Fruit fly (Drosophila melanogaster) whole organism, prepupa: ENCODE measurements around the gene CG43774.

Experiments used
- CG10631 ChIP-seq: fragments of 200-800 bp; sonication (Bioruptor generic); optimal IDR thresholded peaks from 2 replicates; lab custom pipeline; 2016; ENCODE audit warnings: missing biosample characterization, missing genetic modification characterization
- CG10669 ChIP-seq: fragments of 200-800 bp; sonication (Bioruptor generic); optimal IDR thresholded peaks from 3 replicates; lab custom pipeline; 2018; ENCODE audit warnings: missing biosample characterization, mild to moderate bottlenecking, missing genetic modification characterization, moderate library complexity
- CG11294 ChIP-seq: fragments of 200-800 bp; sonication (Bioruptor generic); IDR thresholded peaks from 2 replicates; pipeline ENCODE4 v1.3.6; 2022; ENCODE audit warnings: missing biosample characterization, missing genetic modification characterization
- CG1621 ChIP-seq: fragments of 200-800 bp; sonication (Bioruptor generic); optimal IDR thresholded peaks from 3 replicates; lab custom pipeline; 2018; ENCODE audit warnings: missing biosample characterization, mild to moderate bottlenecking, missing genetic modification characterization
- CG16779 ChIP-seq: fragments of 200-800 bp; sonication (Bioruptor generic); optimal IDR thresholded peaks from 3 replicates; lab custom pipeline; 2017; ENCODE audit warnings: missing biosample characterization, mild to moderate bottlenecking, missing genetic modification characterization
- CG3032 ChIP-seq: fragments of 200-800 bp; optimal IDR thresholded peaks from 2 replicates; lab custom pipeline; 2019; ENCODE audit warnings: missing biosample characterization, mild to moderate bottlenecking, missing genetic modification characterization, moderate library complexity
- CG31627 ChIP-seq: fragments of 200-800 bp; sonication (Bioruptor generic); optimal IDR thresholded peaks from 3 replicates; lab custom pipeline; 2016; ENCODE audit warnings: missing biosample characterization, missing genetic modification characterization
- CG32006 ChIP-seq: fragments of 200-800 bp; sonication (Bioruptor generic); optimal IDR thresholded peaks from 3 replicates; lab custom pipeline; 2017; ENCODE audit warnings: missing biosample characterization, mild to moderate bottlenecking, missing genetic modification characterization
- CG34406 ChIP-seq: fragments of 200-800 bp; sonication (Bioruptor generic); optimal IDR thresholded peaks from 3 replicates; lab custom pipeline; 2016; ENCODE audit warnings: missing biosample characterization, missing genetic modification characterization
- CG3919 ChIP-seq: fragments of 200-800 bp; sonication (Bioruptor generic); optimal IDR thresholded peaks from 3 replicates; lab custom pipeline; 2016; ENCODE audit warnings: missing biosample characterization, missing genetic modification characterization
- CG4318 ChIP-seq: fragments of 200-800 bp; sonication (Bioruptor generic); optimal IDR thresholded peaks from 3 replicates; lab custom pipeline; 2017; ENCODE audit warnings: missing biosample characterization, mild to moderate bottlenecking, missing genetic modification characterization
- CG6163 ChIP-seq: fragments of 200-800 bp; sonication (Bioruptor generic); IDR thresholded peaks from 3 replicates; pipeline ENCODE4 v1.3.6; 2022; ENCODE audit warnings: missing biosample characterization, missing genetic modification characterization
- CG6276 ChIP-seq: fragments of 200-800 bp; sonication (Bioruptor generic); optimal IDR thresholded peaks from 2 replicates; lab custom pipeline; 2017; ENCODE audit warnings: missing biosample characterization, mild to moderate bottlenecking, missing genetic modification characterization
- CG6854 ChIP-seq: fragments of 200-800 bp; sonication (Bioruptor generic); optimal IDR thresholded peaks from 2 replicates; lab custom pipeline; 2017; ENCODE audit warnings: missing biosample characterization, mild to moderate bottlenecking, missing genetic modification characterization
- CG7368 ChIP-seq: fragments of 200-800 bp; sonication (Bioruptor generic); optimal IDR thresholded peaks from 3 replicates; lab custom pipeline; 2016; ENCODE audit warnings: missing biosample characterization, missing genetic modification characterization
- CG8119 ChIP-seq: fragments of 200-800 bp; sonication (Bioruptor generic); IDR thresholded peaks from 3 replicates; pipeline ENCODE4 v1.3.6; 2022; ENCODE audit warnings: missing biosample characterization, missing genetic modification characterization
- CG8319 ChIP-seq: fragments of 200-800 bp; sonication (Bioruptor generic); optimal IDR thresholded peaks from 3 replicates; lab custom pipeline; 2016; ENCODE audit warnings: missing biosample characterization, missing genetic modification characterization
- CG8632 ChIP-seq: fragments of 200-800 bp; sonication (Bioruptor generic); optimal IDR thresholded peaks from 3 replicates; lab custom pipeline; 2016; ENCODE audit warnings: missing biosample characterization, missing genetic modification characterization
- CG9139 ChIP-seq: fragments of 200-800 bp; sonication (Bioruptor generic); optimal IDR thresholded peaks from 3 replicates; lab custom pipeline; 2017; ENCODE audit warnings: missing biosample characterization, mild to moderate bottlenecking, missing genetic modification characterization
- Eip75B ChIP-seq: fragments of 200-800 bp; sonication (Bioruptor generic); optimal IDR thresholded peaks from 3 replicates; lab custom pipeline; 2016; ENCODE audit warnings: missing biosample characterization, missing genetic modification characterization
- Eip78C ChIP-seq: fragments of 200-800 bp; sonication (Bioruptor generic); peaks from one replicate; lab custom pipeline; 2016; ENCODE audit warnings: missing biosample characterization, missing genetic modification characterization
- Eip93F ChIP-seq: fragments of 200-800 bp; sonication (Bioruptor generic); optimal IDR thresholded peaks from 2 replicates; lab custom pipeline; 2016; ENCODE audit warnings: missing biosample characterization, mild to moderate bottlenecking, missing genetic modification characterization
- Ets21C ChIP-seq: fragments of 200-800 bp; sonication (Bioruptor generic); optimal IDR thresholded peaks from 3 replicates; lab custom pipeline; 2016; ENCODE audit warnings: missing biosample characterization, missing genetic modification characterization
- Hr39 ChIP-seq: fragments of 200-800 bp; sonication (Bioruptor generic); optimal IDR thresholded peaks from 2 replicates; lab custom pipeline; 2016; ENCODE audit warnings: missing biosample characterization, missing genetic modification characterization
- Lpt ChIP-seq: fragments of 200-800 bp; sonication (Bioruptor generic); optimal IDR thresholded peaks from 3 replicates; lab custom pipeline; 2016; ENCODE audit warnings: missing biosample characterization, missing genetic modification characterization
- Met ChIP-seq: fragments of 200-800 bp; sonication (Bioruptor generic); optimal IDR thresholded peaks from 3 replicates; lab custom pipeline; 2016; ENCODE audit warnings: missing biosample characterization, missing genetic modification characterization
- OdsH ChIP-seq: fragments of 200-800 bp; sonication (Bioruptor generic); optimal IDR thresholded peaks from 3 replicates; lab custom pipeline; 2016; ENCODE audit warnings: missing biosample characterization, missing genetic modification characterization
- Sox14 ChIP-seq: fragments of 200-800 bp; sonication (Bioruptor generic); optimal IDR thresholded peaks from 3 replicates; lab custom pipeline; 2016; ENCODE audit warnings: missing biosample characterization, missing genetic modification characterization
- acj6 ChIP-seq: fragments of 200-800 bp; sonication (Bioruptor generic); optimal IDR thresholded peaks from 3 replicates; lab custom pipeline; 2016; ENCODE audit warnings: missing biosample characterization, missing genetic modification characterization
- dac ChIP-seq: fragments of 200-800 bp; sonication (Bioruptor generic); optimal IDR thresholded peaks from 2 replicates; lab custom pipeline; 2017; ENCODE audit warnings: missing biosample characterization, mild to moderate bottlenecking, missing genetic modification characterization
- dsx ChIP-seq: fragments of 200-800 bp; optimal IDR thresholded peaks from 3 replicates; lab custom pipeline; 2019; ENCODE audit warnings: missing biosample characterization, mild to moderate bottlenecking, missing genetic modification characterization, moderate library complexity; ENCODE audit not compliant: poor library complexity, severe bottlenecking
- eg ChIP-seq: fragments of 200-800 bp; sonication (Bioruptor generic); IDR thresholded peaks from 3 replicates; pipeline ENCODE4 v1.3.6; 2022; ENCODE audit warnings: missing biosample characterization, missing genetic modification characterization
- esn ChIP-seq: fragments of 200-800 bp; sonication (Bioruptor generic); optimal IDR thresholded peaks from 2 replicates; lab custom pipeline; 2016; ENCODE audit warnings: missing biosample characterization, mild to moderate bottlenecking, missing genetic modification characterization, moderate library complexity
- fd59A ChIP-seq: fragments of 200-800 bp; sonication (Bioruptor generic); optimal IDR thresholded peaks from 2 replicates; lab custom pipeline; 2017; ENCODE audit warnings: missing biosample characterization, mild to moderate bottlenecking, missing genetic modification characterization, missing genetic modification reagents
- fd85E ChIP-seq: fragments of 200-800 bp; sonication (Bioruptor generic); optimal IDR thresholded peaks from 3 replicates; lab custom pipeline; 2016; ENCODE audit warnings: missing biosample characterization, missing genetic modification characterization
- fkh ChIP-seq: fragments of 200-800 bp; sonication (Bioruptor generic); optimal IDR thresholded peaks from 3 replicates; lab custom pipeline; 2017; ENCODE audit warnings: missing biosample characterization, mild to moderate bottlenecking, missing genetic modification characterization, moderate library complexity
- lz ChIP-seq: fragments of 200-800 bp; sonication (Bioruptor generic); optimal IDR thresholded peaks from 3 replicates; lab custom pipeline; 2016; ENCODE audit warnings: missing biosample characterization, missing genetic modification characterization
- net ChIP-seq: fragments of 200-800 bp; sonication (Bioruptor generic); optimal IDR thresholded peaks from 3 replicates; lab custom pipeline; 2016; ENCODE audit warnings: missing biosample characterization, missing genetic modification characterization
- pdm3 ChIP-seq: fragments of 200-800 bp; sonication (Bioruptor generic); optimal IDR thresholded peaks from 3 replicates; lab custom pipeline; 2016; ENCODE audit warnings: missing biosample characterization, missing genetic modification characterization
- salr ChIP-seq, 2 experiments: fragments of 200-800 bp; sonication (Bioruptor generic); optimal IDR thresholded peaks; 3 replicates each; lab custom pipeline; 2016 to 2018; ENCODE audit warnings: missing biosample characterization in 2 of 2, missing genetic modification characterization in 2 of 2, mild to moderate bottlenecking in 1 of 2
- spab ChIP-seq: fragments of 200-800 bp; sonication (Bioruptor generic); optimal IDR thresholded peaks from 2 replicates; lab custom pipeline; 2017; ENCODE audit warnings: missing biosample characterization, mild to moderate bottlenecking, missing genetic modification characterization, missing genetic modification reagents
- ss ChIP-seq, 2 experiments: fragments of 200-800 bp; sonication (Bioruptor generic); optimal IDR thresholded peaks; 2 replicates in 1 of 2; 3 replicates in 1 of 2; lab custom pipeline; 2017 to 2018; ENCODE audit warnings: mild to moderate bottlenecking in 2 of 2, missing biosample characterization in 2 of 2, missing genetic modification characterization in 2 of 2, moderate library complexity in 1 of 2
- topi ChIP-seq: fragments of 200-800 bp; sonication (Bioruptor generic); optimal IDR thresholded peaks from 3 replicates; lab custom pipeline; 2016; ENCODE audit warnings: missing biosample characterization, missing genetic modification characterization
- vri ChIP-seq: fragments of 200-800 bp; sonication (Bioruptor generic); optimal IDR thresholded peaks from 3 replicates; lab custom pipeline; 2016; ENCODE audit warnings: missing biosample characterization, mild to moderate bottlenecking, missing genetic modification characterization

CG43774 gene

DNA sequence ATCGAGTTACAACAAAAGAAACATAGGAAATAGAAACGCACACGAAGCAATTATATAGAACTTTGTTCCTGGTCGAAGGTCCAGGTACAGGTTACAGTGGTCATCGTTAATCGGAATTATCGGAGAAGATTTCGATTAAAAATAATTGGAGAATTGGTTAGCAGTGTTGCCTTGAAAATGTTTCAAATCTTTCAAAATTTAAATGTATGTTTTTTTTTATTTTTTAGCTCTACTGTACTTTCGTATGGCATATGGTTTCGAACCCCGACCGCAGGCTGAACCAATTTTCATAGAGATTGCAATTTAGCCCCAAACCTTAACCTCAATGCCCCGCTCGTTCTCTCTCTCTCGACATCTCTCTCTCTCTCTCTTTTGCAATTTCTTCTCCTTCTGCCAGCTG lies 19.6 kb downstream of the CG43774 start (continued):
- TF ChIP-seq CG7368 (GFP tag; lab: Kevin White, UChicago): no peak
- TF ChIP-seq dsx (GFP tag; lab: Kevin White, UChicago): peak; percentile 30
- TF ChIP-seq Met: peak; percentile 2
- TF ChIP-seq CG8119 (GFP tag; lab: Robert Waterston, UW): peak; percentile 61; the same call in 2 of the 3 replicates
- TF ChIP-seq CG1621 (tag; lab: Kevin White, UChicago): peak; percentile 50
- peak; percentile 11 for TF ChIP-seq CG34406
- peak; percentile 84 for TF ChIP-seq Eip78C (GFP tag; lab: Kevin White, UChicago)
- no peak for TF ChIP-seq CG8632
- TF ChIP-seq fd85E (GFP tag; lab: Kevin White, UChicago): no peak
- TF ChIP-seq Eip93F (GFP tag; lab: Kevin White, UChicago): no peak
- TF ChIP-seq pdm3 (GFP tag; lab: Kevin White, UChicago): no peak

DNA sequence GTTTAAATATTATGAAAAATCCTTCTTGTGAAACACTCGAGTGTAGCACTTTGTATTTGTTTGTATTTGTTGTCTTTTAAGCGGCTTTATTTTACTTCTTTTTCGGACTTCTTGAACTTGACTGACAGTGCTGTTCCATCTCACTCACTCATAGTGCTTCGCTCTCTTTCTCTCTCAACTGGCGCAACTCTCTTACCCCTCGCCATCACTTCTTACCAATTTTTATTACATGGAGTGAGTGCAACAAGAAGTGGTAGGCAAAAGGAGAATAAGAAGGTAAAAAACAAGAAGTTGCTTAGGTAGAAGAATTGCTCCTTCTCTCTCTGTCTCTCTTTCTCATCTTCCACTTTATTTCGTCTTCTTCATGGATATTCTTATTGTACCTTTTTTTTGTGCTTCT lies 20.2 kb downstream of the CG43774 start:
- TF ChIP-seq Eip78C (GFP tag; lab: Kevin White, UChicago) (peak; percentile 16), esn (peak; percentile 1), CG8632 (no peak), CG6163 (GFP tag; lab: Robert Waterston, UW) (peak; percentile 71), CG3032 (no peak)

DNA sequence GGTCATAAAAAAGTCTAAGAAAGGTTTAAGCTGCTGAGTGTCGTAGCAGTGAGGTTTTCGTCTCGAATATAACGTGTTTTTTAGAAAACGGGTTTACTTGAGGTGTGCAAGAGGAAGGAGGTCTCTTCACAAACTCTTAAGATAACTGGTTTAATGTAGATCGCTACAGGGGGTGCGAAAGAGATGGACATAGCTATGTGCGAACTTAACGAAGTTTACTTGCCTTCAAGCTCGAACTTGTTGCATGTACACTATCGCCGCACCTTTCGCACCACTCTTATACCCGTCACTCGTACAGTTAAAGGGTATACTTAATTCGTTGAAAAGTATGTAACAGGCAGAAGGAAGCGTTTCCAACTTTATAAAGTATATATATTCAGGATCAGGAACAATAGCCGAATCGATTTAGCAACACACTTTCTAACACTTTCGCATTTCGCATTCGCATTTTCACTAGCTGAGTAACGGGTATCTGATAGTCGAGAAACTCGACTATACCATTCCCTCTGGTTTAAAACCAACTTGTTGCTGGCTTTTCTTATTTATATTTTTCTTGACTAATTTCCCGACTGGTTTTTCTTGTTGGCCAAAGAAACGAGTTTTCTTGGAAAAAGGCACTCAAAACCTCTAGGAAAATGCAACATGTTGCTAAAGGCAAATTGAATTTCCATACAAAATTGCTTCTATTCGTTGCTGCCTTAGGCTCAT lies 21.9 kb downstream of the CG43774 start:
- peak; percentile 48 for TF ChIP-seq CG8632
- peak; percentile 87 for TF ChIP-seq CG10631 (GFP tag; lab: Kevin White, UChicago)
- TF ChIP-seq eg (GFP tag; lab: Robert Waterston, UW): peak; percentile 98
- peak; percentile 78 for TF ChIP-seq acj6 (GFP tag; lab: Kevin White, UChicago)
- TF ChIP-seq CG7368 (GFP tag; lab: Kevin White, UChicago): peak; percentile 61
- peak; percentile 85 for TF ChIP-seq net (GFP tag; lab: Kevin White, UChicago)
- TF ChIP-seq CG34406: peak; percentile 27
- peak; percentile 97 for TF ChIP-seq CG6163 (GFP tag; lab: Robert Waterston, UW)
- peak; percentile 42 for TF ChIP-seq spab (GFP tag; lab: Kevin White, UChicago)
- TF ChIP-seq fd59A (GFP tag; lab: Kevin White, UChicago): peak; percentile 55
- peak; percentile 55 for TF ChIP-seq CG16779 (tag; lab: Kevin White, UChicago)
- peak; percentile 95 for TF ChIP-seq CG11294 (GFP tag; lab: Robert Waterston, UW)
- peak; percentile 58 for TF ChIP-seq CG10669 (GFP tag; lab: Kevin White, UChicago)
- peak; percentile 13 for TF ChIP-seq vri
- peak; percentile 51 for TF ChIP-seq topi (GFP tag; lab: Kevin White, UChicago)
- peak; percentile 14 for TF ChIP-seq CG8319 (GFP tag; lab: Kevin White, UChicago)
- peak; percentile 90 for TF ChIP-seq OdsH (GFP tag; lab: Kevin White, UChicago)
- TF ChIP-seq CG1621 (tag; lab: Kevin White, UChicago): peak; percentile 40
- peak; percentile 37 for TF ChIP-seq CG6854
- TF ChIP-seq Hr39: peak; percentile 61
- peak; percentile 93 for TF ChIP-seq Eip78C (GFP tag; lab: Kevin White, UChicago)
- peak; percentile 45 for TF ChIP-seq Eip75B (GFP tag; lab: Kevin White, UChicago)
- TF ChIP-seq CG3032: peak; percentile 75
- TF ChIP-seq lz (GFP tag; lab: Kevin White, UChicago): peak; percentile 64
- TF ChIP-seq Lpt: peak; percentile 95
- TF ChIP-seq salr (GFP tag; optimal IDR thresholded peaks at IDR 0.05; lab: Kevin White, UChicago): peak; percentile 40 to 88
- no peak for TF ChIP-seq fd85E (GFP tag; lab: Kevin White, UChicago)
- TF ChIP-seq Ets21C: peak; percentile 27
- peak; percentile 96 for TF ChIP-seq CG4318
- TF ChIP-seq CG6276: peak; percentile 95
- TF ChIP-seq dac (GFP tag; lab: Kevin White, UChicago): peak; percentile 97
- TF ChIP-seq CG3919: peak; percentile 85
- TF ChIP-seq Met: peak; percentile 33
- TF ChIP-seq fkh: no peak
- peak; percentile 98 for TF ChIP-seq CG32006
- TF ChIP-seq dsx (GFP tag; lab: Kevin White, UChicago): peak; percentile 64
- peak; percentile 50 for TF ChIP-seq esn
- TF ChIP-seq Eip93F (GFP tag; lab: Kevin White, UChicago): no peak
- TF ChIP-seq CG8119 (GFP tag; lab: Robert Waterston, UW): peak; percentile 98
- TF ChIP-seq ss (GFP tag; optimal IDR thresholded peaks at IDR 0.05; lab: Kevin White, UChicago): peak in 1 of 2 experiments; percentile 2
- TF ChIP-seq CG9139 (GFP tag; lab: Kevin White, UChicago): no peak
- TF ChIP-seq CG31627: peak; percentile 40
- peak; percentile 89 for TF ChIP-seq Sox14 (GFP tag; lab: Kevin White, UChicago)
